Worm (Caenorhabditis elegans): ENCODE results near the gene che-12.
"Not testable (repeated sequence)": the region's sequence is repeated elsewhere in the genome, so short reads cannot be mapped to it uniquely, and the experiment has no call there.

che-12 gene

DNA sequence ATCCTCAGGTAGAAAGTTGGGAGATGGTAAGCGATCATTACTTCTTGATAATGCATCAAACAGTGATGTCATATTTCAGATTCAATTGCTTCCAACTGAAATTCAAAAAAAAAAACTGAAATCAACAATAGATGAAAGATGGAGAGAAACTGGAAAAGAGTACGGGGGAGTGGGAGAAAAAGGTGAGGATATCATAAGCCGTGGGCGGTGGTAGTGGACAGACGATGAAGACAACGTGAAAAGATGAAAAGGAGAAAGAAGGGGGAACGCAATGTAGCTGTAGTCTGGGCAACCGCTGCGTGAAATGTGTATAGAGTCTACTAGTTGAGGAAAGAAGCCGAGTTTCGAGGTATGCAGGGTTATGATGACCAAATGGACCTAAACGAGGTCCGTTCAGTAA is at the start of gene che-12:
che-12 (minus strand) TSS at position 101 of the 400 bp plus-strand sequence.
- no peak for TF ChIP-seq unc-62 (GFP tag; optimal IDR thresholded peaks at IDR 0.05)

DNA sequence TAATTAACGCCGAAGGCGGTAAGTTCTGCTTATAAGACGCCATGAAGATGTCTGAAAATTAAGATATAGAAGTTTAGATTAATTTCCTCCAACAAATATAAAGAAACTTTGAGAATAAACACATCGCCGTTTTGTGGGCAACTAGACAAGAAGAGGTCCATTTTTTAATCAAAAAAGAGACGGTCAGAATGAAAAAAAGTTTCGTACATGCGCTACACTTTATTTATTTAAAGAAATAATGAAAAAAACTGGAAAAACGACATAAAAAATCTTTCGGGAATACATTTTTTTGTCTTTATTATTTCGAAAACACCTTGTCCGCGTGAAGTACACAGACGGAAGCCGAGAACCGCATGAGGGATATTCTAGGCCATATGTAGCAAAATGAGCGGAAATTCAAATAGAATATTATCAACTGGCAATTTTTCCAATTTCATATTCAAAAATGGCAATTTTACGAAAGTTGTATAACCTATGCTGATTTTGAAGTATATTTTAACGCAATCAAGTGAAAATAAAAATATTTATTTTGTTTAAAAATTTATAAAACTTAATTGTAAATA is 48.7 kb upstream of the che-12 start, which contains the start of gene sluh-7:
sluh-7 (minus strand) TSS at position 51 of the 563 bp plus-strand sequence.
- TF ChIP-seq unc-62 (GFP tag; optimal IDR thresholded peaks at IDR 0.05) = no peak

DNA sequence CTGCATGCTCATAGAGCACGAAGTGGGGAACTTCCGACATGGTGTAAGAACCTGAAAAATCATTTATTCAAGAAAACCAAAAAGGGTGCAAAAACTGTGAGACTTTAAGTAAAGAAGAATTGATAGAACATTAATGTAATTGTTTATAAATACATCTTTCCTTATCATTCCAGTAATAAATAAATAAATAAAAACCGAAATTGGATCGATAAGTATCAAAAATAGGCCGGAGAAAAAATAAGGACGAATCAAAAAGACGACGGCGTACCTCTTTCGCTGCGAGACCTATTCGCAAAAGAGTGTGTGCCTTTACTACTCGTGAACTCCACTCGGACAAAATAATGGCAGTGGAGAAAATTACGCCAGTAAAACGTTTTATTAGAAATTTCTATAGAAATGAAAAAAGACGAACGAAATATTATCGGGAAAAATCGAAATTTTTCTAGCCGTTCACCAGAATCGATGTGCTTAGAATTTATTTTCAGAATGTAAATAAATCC is 45.8 kb upstream of the che-12 start, which contains the start of gene nol-56:
nol-56 (minus strand) TSS at position 51 of the 500 bp plus-strand sequence.
- no peak for TF ChIP-seq unc-62 (GFP tag; optimal IDR thresholded peaks at IDR 0.05)

DNA sequence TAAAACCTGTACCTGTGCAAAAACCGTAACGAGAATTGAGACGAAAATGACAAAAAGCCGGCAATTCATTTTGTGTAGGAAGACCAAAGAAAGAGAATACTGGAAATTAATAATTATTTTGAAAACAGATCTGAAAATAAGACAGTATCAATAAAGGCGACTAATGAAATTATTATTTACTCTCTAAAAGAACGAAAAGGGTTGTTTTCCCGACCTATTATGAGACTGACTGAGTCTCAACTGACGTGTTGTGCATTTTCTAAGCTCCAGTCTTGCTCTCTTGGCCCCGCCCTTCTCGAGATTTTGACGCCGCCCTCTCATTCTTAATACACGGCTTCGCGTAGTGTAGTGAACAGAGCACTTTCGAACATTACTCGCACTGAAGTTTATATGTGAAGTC is 42.9 kb upstream of the che-12 start, which contains the start of gene K07C5.9:
K07C5.9 (minus strand) TSS at position 101 of the 400 bp plus-strand sequence.
- TF ChIP-seq unc-62 (GFP tag; optimal IDR thresholded peaks at IDR 0.05) = no peak

DNA sequence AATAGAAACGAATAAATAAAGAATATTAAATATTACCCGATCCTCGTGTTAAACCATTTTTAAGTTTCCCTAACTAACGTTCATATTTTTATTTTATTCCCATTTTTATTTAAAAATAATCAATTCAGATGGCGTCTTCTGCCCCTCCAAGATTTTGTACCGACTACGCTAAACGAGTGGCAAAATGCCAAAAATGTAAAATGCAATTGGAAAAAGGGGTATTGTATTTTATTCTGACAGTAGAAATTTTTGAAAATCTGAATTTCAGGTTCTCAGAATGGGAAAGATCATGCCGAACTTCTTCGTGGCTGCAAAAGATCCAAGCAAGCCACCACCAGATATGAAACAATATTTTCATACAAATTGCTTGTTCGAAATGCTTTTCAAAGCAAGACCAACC is 35.7 kb upstream of the che-12 start, which contains the start of gene K07C5.3:
K07C5.3 (plus strand) TSS at position 129 of the 400 bp plus-strand sequence.
- TF ChIP-seq unc-62 (GFP tag; optimal IDR thresholded peaks at IDR 0.05) = no peak

DNA sequence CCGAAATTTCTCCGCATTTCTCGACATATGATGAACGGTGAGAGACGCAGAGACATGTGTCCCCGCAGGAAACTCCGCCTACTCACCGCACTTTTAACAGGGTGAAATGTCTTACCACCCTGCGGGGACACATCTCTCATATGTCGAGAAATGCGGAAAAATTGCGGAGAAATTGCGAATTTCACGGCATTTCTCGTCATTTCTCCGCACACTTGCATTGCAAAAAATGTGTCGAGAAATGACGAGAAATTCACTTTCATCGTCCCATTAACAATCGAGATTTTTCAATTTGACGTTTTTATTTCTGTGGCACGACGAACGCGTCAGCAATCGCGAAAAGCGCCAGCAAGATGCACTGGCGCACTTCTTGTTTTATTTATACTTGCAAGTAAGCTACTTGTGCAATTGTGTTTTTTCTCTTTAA is 34.7 kb upstream of the che-12 start, which contains the start of gene K07C5.13:
K07C5.13 (plus strand) TSS at position 151 of the 424 bp plus-strand sequence.
- TF ChIP-seq unc-62 (GFP tag; optimal IDR thresholded peaks at IDR 0.05) = not testable (repeated sequence)

DNA sequence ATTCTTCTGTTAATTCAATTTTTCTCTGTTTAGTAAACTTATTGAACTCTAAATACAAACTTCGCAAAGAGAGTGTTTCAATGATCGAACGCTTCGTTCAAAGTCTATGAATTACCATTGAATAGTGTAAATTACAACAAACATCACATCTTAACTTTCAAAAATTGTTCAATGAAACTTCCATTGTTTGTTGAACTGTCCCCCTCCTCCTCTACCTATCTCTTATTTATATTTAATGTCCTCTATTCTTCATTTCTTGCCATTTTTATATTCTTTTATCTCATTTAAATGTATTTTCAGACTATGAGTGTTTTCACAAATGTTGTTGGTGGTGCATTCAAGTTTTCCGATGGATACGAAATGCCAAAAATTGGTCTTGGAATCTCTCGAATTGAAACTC is 32.0 kb upstream of the che-12 start, which contains the start of gene K07C5.2:
K07C5.2 (plus strand) TSS at position 301 of the 400 bp plus-strand sequence.
- no peak for TF ChIP-seq unc-62 (GFP tag; optimal IDR thresholded peaks at IDR 0.05)

DNA sequence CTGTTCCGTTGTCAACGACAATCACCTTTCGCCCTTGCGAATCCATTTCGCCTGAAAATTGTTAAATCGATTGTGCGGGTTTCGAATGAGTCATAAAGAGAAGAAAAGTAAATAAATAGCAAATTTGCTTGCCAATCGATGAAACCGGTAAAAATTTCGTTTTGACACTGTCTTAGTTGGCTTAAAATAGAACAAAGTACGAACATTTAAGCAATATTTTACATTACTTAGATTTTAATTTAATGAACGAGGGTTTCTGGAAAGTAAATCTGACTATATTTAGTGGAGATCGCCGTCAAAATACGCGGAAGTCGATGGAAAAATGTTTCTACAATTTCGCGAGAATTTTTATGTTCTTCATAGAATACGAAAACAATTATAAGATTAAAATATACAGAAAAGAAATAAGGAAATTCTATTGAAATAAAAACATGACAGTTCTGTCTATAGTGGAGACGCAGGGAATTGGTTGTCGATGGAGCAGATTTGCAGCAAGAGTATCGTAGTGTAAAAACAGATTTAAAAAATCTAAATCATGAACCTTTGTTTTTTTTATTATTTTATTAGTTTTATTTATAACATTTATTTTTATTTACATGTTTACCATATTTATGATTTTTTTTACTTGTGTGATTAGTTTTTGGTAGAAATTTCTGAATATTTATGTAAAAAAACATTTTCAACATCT is 31.3 kb upstream of the che-12 start, which contains the start of gene arx-2:
arx-2 (minus strand) TSS at position 51 of the 688 bp plus-strand sequence.
- TF ChIP-seq unc-62 (GFP tag; optimal IDR thresholded peaks at IDR 0.05) = no peak

DNA sequence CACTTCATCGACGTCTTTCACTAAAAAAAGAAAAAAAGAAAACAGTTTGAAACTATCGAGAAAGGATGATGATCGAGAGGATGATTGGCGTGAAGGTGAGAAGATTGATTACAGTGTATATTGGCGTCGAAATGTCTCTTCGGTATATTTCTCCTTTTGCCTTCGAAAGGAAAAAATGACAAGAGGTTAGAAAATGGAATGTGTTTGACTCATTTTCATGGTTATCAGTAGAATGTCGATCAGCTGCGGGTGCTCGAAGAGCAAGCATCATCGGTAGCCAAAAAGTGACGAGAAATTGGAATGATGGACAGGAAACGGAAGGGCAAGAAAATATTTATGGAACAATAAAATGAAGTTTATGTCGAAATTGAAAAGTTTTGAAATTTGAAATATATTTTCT is 26.7 kb upstream of the che-12 start:
- TF ChIP-seq unc-62 (GFP tag; optimal IDR thresholded peaks at IDR 0.05) = no peak

DNA sequence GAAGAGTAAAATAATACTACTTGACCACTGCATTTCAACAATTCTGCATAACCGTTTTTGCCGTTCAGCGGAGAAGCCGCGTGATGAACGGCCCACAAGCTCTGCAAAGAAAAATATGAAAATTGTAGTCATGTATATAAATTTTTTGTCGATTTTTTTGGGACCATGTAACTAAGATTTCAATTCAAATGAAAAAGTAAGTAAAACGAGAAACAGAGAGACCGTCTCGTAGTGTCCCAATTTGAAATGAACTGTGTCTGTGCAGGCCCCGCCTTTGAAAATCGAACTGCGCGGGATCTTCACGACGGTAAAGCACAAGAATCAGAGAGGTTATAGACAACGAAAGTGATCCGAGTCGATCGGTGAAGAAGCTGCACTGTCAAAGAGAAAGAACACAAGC is 24.8 kb upstream of the che-12 start, which contains the start of gene crm-1:
crm-1 (minus strand) TSS at position 101 of the 400 bp plus-strand sequence.
- no peak for TF ChIP-seq unc-62 (GFP tag; optimal IDR thresholded peaks at IDR 0.05)

DNA sequence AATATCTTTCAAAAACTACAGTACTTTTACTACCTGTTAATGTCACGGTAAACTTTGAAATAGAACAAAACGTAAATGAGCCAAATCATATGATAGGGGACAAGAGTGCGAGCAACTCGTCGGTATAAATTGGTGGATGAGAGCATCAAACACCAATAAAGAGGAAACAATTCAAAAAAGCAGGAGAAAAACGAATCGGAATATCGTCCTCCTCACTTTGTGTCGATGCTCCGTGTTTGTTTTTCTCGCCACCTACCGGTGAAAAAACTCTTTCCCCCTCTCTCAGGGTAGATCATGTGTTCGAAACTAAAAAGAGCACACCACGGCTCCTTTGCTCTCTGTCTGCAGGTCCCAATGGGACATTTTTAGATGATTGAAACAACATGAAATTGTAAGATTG is 20.9 kb upstream of the che-12 start:
- TF ChIP-seq unc-62 (GFP tag; optimal IDR thresholded peaks at IDR 0.05) = no peak

DNA sequence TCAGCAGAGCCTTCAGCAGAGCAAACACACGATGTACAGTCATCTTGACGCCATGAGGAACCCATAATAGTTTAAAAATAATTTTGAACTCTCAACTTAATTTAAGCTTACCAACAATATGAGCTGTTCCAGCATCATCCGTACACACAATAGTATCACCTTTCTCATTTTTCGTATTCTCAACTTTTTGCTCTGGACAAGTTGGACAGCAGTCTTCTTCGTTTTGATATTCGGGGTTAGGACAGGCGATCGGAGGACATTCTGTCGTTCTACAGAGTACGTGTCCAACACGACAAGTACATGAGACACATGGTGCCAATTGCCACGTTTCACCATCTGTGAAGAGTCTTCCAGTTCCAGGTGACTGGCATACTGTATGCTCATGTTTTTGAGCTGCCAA is 16.4 kb upstream of the che-12 start:
- no peak for TF ChIP-seq unc-62 (GFP tag; optimal IDR thresholded peaks at IDR 0.05)

DNA sequence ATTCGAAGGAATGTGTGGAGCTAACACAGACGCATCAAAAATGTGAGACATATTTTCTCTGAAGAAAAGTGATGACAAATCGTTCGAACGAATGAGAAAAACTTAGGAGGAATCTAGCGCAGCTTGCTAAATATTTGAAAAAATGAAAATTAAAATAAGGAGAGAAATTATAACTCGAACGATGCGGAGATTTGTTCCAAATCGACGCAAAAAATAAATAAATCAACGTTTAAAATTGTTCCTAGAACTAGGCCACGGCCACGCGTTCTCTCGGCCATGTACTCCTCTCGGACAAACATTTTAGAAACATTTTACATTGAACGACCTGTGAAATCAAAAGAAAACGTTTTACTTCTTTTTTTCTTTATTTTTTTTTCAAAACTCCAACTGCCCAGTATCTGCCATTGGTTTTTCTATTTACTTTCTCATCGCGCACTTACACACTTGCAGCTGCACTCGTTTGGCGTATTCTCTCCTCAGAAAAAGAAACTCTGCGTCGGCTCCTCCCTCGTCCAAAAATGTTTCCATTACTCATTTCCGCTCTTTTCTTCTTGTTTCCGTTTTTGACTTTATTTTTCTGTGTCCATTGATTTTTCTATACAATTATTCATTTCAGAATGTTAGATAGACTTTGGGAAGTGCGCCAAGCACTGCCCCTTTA is 13.0 kb upstream of the che-12 start, which contains the start of the genes gna-1 and B0024.13:
gna-1 (minus strand) TSS at position 51 of the 661 bp plus-strand sequence.
B0024.13 (plus strand) TSS at position 611 of the 661 bp plus-strand sequence.
- TF ChIP-seq unc-62 (GFP tag; optimal IDR thresholded peaks at IDR 0.05) = no peak

DNA sequence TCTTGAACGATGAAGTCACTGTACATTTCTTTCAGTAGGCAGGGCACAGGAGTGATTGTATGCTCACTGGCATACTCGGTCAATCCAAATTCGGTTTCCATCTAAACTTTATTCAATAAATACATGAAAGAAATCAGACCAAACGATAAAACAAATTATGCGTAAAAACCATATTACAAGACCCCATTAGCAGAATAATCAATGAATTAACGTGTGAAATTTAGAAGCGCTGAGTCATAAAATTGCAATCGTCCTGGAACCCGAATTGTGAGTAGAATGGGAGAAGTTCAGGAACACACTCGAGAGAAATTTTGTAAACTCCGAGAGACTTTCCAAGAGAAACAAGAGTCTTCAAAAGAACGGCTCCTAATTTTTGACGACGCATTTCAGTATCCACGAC is 12.3 kb upstream of the che-12 start, which contains the start of gene B0024.11:
B0024.11 (minus strand) TSS at position 101 of the 400 bp plus-strand sequence.
- no peak for TF ChIP-seq unc-62 (GFP tag; optimal IDR thresholded peaks at IDR 0.05)

DNA sequence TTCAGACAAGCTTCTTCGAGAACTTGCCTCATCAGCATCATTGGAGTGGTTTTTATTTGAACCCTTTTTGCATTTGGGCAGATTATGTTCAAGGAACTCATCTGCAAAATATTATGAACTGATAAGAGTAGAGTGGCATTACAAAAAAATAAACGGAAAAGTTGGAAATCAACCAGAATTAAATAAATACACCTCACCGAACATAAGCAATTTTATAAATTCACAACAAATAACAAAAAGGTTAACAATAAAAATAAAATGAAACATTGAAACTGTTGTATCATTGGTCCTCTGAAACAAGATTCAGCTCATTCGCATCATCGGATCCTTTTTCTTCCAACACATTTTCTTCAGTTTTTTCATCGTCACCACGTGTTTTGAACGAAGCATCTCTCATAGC is 10.1 kb upstream of the che-12 start, which contains the start of gene asps-1:
asps-1 (minus strand) TSS at position 101 of the 400 bp plus-strand sequence.
- TF ChIP-seq unc-62 (GFP tag; optimal IDR thresholded peaks at IDR 0.05) = no peak

Measured in whole organism, dauer.